Worm (Caenorhabditis elegans) whole organism, L1 larva: Measurements from ENCODE around the gene pfd-4.

Experiments used
- C34B4.2 ChIP-seq: sonication (generic microtip); optimal IDR thresholded peaks from 2 replicates; lab custom pipeline; 2017; ENCODE audit warnings: mild to moderate bottlenecking, missing genetic modification characterization, missing compliant biosample characterization
- F16B12.6 ChIP-seq: fragments of 150-350 bp; optimal IDR thresholded peaks from 2 replicates; lab custom pipeline; 2014; ENCODE audit warnings: missing biosample characterization, missing genetic modification characterization
- aha-1 ChIP-seq: fragments of 150-350 bp; optimal IDR thresholded peaks from 2 replicates; lab custom pipeline; 2014; ENCODE audit warnings: missing biosample characterization, missing genetic modification characterization
- alr-1 ChIP-seq: fragments of 200-800 bp; sonication (Bioruptor generic); optimal IDR thresholded peaks from 2 replicates; lab custom pipeline; 2018; ENCODE audit warnings: borderline replicate concordance, mild to moderate bottlenecking, missing genetic modification characterization, missing compliant biosample characterization
- aly-2 ChIP-seq: fragments of 150-350 bp; optimal IDR thresholded peaks from 2 replicates; lab custom pipeline; 2014; ENCODE audit warnings: missing biosample characterization, missing genetic modification characterization
- ama-1 ChIP-seq: fragments of 150-350 bp; optimal IDR thresholded peaks from 2 replicates; lab custom pipeline; 2014
- ceh-8 ChIP-seq: fragments of 200-800 bp; sonication (Bioruptor generic); optimal IDR thresholded peaks from 2 replicates; lab custom pipeline; 2018; ENCODE audit warnings: mild to moderate bottlenecking, missing genetic modification characterization, moderate library complexity, missing compliant biosample characterization
- ceh-82 ChIP-seq, 3 experiments: fragments of 150-350 bp in 1 of 3; sonication (generic microtip) in 2 of 3; optimal IDR thresholded peaks; 2 replicates each; lab custom pipeline; 2014 to 2017; ENCODE audit warnings: missing biosample characterization in 3 of 3, missing genetic modification characterization in 3 of 3
- ceh-88 ChIP-seq: fragments of 200-800 bp; sonication (Bioruptor generic); IDR thresholded peaks from 2 replicates; pipeline ENCODE4 v1.3.6; 2022; ENCODE audit warnings: missing genetic modification characterization, missing compliant biosample characterization
- ceh-90 ChIP-seq: sonication (generic microtip); optimal IDR thresholded peaks from 2 replicates; lab custom pipeline; 2016; ENCODE audit warnings: missing genetic modification characterization, missing compliant biosample characterization
- dpl-1 ChIP-seq, 3 experiments: fragments of 150-350 bp in 2 of 3; sonication (generic microtip) in 1 of 3; optimal IDR thresholded peaks; 2 replicates each; lab custom pipeline; 2014 to 2017; ENCODE audit warnings: missing biosample characterization in 3 of 3, missing genetic modification characterization in 3 of 3, missing genetic modification reagents in 3 of 3
- egl-13 ChIP-seq: sonication (generic microtip); optimal IDR thresholded peaks from 2 replicates; lab custom pipeline; 2016; ENCODE audit warnings: missing genotype, missing genetic modification reagents, missing genetic modification characterization, missing compliant biosample characterization
- egl-27 ChIP-seq, 2 experiments: fragments of 150-350 bp in 1 of 2; sonication (generic microtip); optimal IDR thresholded peaks; 3 replicates each; lab custom pipeline; 2017 to 2018; ENCODE audit warnings: missing biosample characterization in 2 of 2, missing genetic modification characterization in 2 of 2, missing genetic modification reagents in 2 of 2
- elt-3 ChIP-seq, 6 experiments: fragments of 150-350 bp in 1 of 6; sonication (generic microtip); optimal IDR thresholded peaks; 2 replicates each; lab custom pipeline; 2017 to 2018; ENCODE audit warnings: missing biosample characterization in 6 of 6, missing genetic modification characterization in 6 of 6, inconsistent platforms in 1 of 6
- ets-5 ChIP-seq: fragments of 200-800 bp; sonication (Bioruptor generic); IDR thresholded peaks from 2 replicates; pipeline ENCODE4 v1.3.6; 2022; ENCODE audit warnings: missing genetic modification characterization, missing compliant biosample characterization
- fkh-10 ChIP-seq: sonication (generic microtip); optimal IDR thresholded peaks from 2 replicates; lab custom pipeline; 2017; ENCODE audit warnings: missing biosample characterization, missing genetic modification reagents, missing genetic modification characterization
- fos-1 ChIP-seq: fragments of 150-350 bp; optimal IDR thresholded peaks from 2 replicates; lab custom pipeline; 2014; ENCODE audit warnings: missing biosample characterization, missing genetic modification characterization
- grh-1 ChIP-seq: fragments of 200-800 bp; sonication (Bioruptor generic); IDR thresholded peaks from 2 replicates; pipeline ENCODE4 v1.3.6; 2022; ENCODE audit warnings: missing genetic modification reagents, missing genetic modification characterization, missing compliant biosample characterization
- hlh-4 ChIP-seq: sonication (generic microtip); optimal IDR thresholded peaks from 2 replicates; lab custom pipeline; 2016; ENCODE audit warnings: mild to moderate bottlenecking, missing genetic modification characterization, missing compliant biosample characterization
- mab-9 ChIP-seq: fragments of 200-800 bp; sonication (Bioruptor generic); IDR thresholded peaks from 2 replicates; pipeline ENCODE4 v1.3.6; 2022; ENCODE audit warnings: missing genetic modification reagents, missing genetic modification characterization, missing compliant biosample characterization
- mdl-1 ChIP-seq, 2 experiments: fragments of 150-350 bp; optimal IDR thresholded peaks; 2 replicates each; lab custom pipeline; 2014 to 2017; ENCODE audit warnings: missing biosample characterization in 2 of 2, missing genetic modification characterization in 2 of 2, inconsistent platforms in 1 of 2
- mef-2 ChIP-seq: fragments of 150-350 bp; optimal IDR thresholded peaks from 2 replicates; lab custom pipeline; 2014; ENCODE audit warnings: missing biosample characterization, missing genetic modification characterization
- nhr-237 ChIP-seq: fragments of 150-350 bp; optimal IDR thresholded peaks from 2 replicates; lab custom pipeline; 2014; ENCODE audit warnings: missing biosample characterization, missing genetic modification characterization
- nhr-28 ChIP-seq: fragments of 150-350 bp; optimal IDR thresholded peaks from 2 replicates; lab custom pipeline; 2014; ENCODE audit warnings: missing biosample characterization, missing genetic modification characterization
- nhr-47 ChIP-seq: sonication (generic microtip); optimal IDR thresholded peaks from 2 replicates; lab custom pipeline; 2016; ENCODE audit warnings: mild to moderate bottlenecking, missing genetic modification characterization, moderate library complexity, missing compliant biosample characterization
- nhr-76 ChIP-seq: sonication (generic microtip); optimal IDR thresholded peaks from 2 replicates; lab custom pipeline; 2017; ENCODE audit warnings: missing biosample characterization, missing genetic modification characterization
- nhr-85 ChIP-seq: sonication (generic microtip); peaks from one replicate; lab custom pipeline; 2016; ENCODE audit warnings: missing genetic modification characterization, inconsistent platforms, missing compliant biosample characterization
- nhr-90 ChIP-seq: sonication (generic microtip); optimal IDR thresholded peaks from 2 replicates; lab custom pipeline; 2016; ENCODE audit warnings: mild to moderate bottlenecking, missing genetic modification characterization, missing compliant biosample characterization; ENCODE audit not compliant: poor library complexity
- pax-3 ChIP-seq: fragments of 200-800 bp; sonication (Bioruptor generic); optimal IDR thresholded peaks from 2 replicates; lab custom pipeline; 2018; ENCODE audit warnings: mild to moderate bottlenecking, missing genetic modification characterization, moderate library complexity, missing compliant biosample characterization
- pqm-1 ChIP-seq: sonication (generic microtip); optimal IDR thresholded peaks from 3 replicates; lab custom pipeline; 2017; ENCODE audit warnings: missing biosample characterization, missing genetic modification characterization
- snu-23 ChIP-seq: sonication (generic microtip); optimal IDR thresholded peaks from 2 replicates; lab custom pipeline; 2016; ENCODE audit warnings: missing genetic modification characterization, missing compliant biosample characterization
- unc-86 ChIP-seq: sonication (generic microtip); optimal IDR thresholded peaks from 2 replicates; lab custom pipeline; 2016; ENCODE audit warnings: missing genetic modification characterization, missing compliant biosample characterization
- unc-98 ChIP-seq: fragments of 200-800 bp; sonication (Bioruptor generic); IDR thresholded peaks from 2 replicates; pipeline ENCODE4 v1.3.6; 2022; ENCODE audit warnings: missing genetic modification characterization, missing compliant biosample characterization
- vab-15 ChIP-seq: sonication (generic microtip); optimal IDR thresholded peaks from 2 replicates; lab custom pipeline; 2017; ENCODE audit warnings: missing genotype, mild to moderate bottlenecking, missing genetic modification characterization, missing compliant biosample characterization
- zip-4 ChIP-seq: fragments of 200-800 bp; sonication (Bioruptor generic); optimal IDR thresholded peaks from 2 replicates; lab custom pipeline; 2018; ENCODE audit warnings: mild to moderate bottlenecking, missing genetic modification characterization, moderate library complexity, missing compliant biosample characterization
- ztf-11 ChIP-seq, 2 experiments: sonication (generic microtip); optimal IDR thresholded peaks; 2 replicates each; lab custom pipeline; 2016 to 2017; ENCODE audit warnings: missing genetic modification characterization in 2 of 2, missing biosample characterization in 1 of 2, missing compliant biosample characterization in 1 of 2
- ztf-4 ChIP-seq: fragments of 150-350 bp; optimal IDR thresholded peaks from 2 replicates; lab custom pipeline; 2014; ENCODE audit warnings: missing biosample characterization, missing genetic modification characterization

pfd-4 gene

DNA sequence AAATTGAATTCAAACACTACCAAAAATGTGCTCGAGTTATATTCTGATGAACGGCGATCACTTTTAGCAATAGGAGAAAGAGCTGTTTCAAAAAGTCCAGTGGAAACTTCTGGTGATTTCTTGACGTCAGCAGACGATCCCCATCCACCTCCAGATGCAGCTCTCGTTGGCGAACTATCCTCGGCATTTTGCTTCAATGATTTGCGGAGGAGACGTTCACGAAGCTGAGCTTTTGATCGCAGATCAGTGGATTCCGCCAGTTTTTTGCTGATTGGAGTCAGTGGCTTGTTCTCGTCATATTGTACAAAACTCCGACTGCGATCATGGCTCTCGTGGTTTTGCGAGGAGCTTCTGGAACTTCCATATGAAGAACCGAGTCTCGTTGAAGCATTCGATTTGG is 21.2 kb downstream of the pfd-4 start:
- TF ChIP-seq unc-86 (tag; lab: Kevin White, UChicago) (no peak), snu-23 (GFP tag; lab: Kevin White, UChicago) (no peak), dpl-1 (GFP tag; optimal IDR thresholded peaks at IDR 0.05; lab: Kevin White, UChicago) (no peak), mef-2 (tag; lab: Kevin White, UChicago) (no peak), nhr-85 (no peak), ceh-88 (GFP tag; lab: Robert Waterston, UW) (no peak), ama-1 (lab: Kevin White, UChicago) (no peak), ztf-11 (tag; optimal IDR thresholded peaks at IDR 0.05; lab: Kevin White, UChicago) (no peak), mab-9 (no peak), ztf-4 (tag; lab: Kevin White, UChicago) (no peak), ets-5 (GFP tag; lab: Robert Waterston, UW) (no peak), egl-13 (no peak), nhr-90 (no peak), F16B12.6 (tag; lab: Kevin White, UChicago) (no peak), nhr-28 (no peak), nhr-76 (no peak)

DNA sequence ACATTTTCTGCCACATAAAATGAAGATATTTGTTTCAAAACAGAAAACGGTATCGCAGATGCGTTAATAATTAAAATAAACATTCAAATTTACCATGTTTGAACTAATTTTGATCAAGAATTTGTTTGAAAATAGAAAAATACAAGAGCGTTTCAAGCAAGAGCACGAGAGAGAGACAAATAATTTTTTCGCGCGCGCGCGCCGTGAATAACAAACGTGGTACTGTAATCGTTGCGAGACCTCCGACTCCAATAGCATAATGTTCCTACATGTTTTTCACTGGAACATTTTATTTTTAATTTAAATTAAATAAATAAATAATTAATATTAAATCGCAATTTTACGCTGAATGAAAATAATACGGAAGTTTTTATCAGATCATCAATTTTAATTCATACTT is 22.0 kb downstream of the pfd-4 start, which contains the start of gene F54E12.2:
Gene F54E12.2, minus strand, starts transcription at position 164 of the 400 bp plus-strand sequence.
- TF ChIP-seq nhr-237 (no peak), fkh-10 (no peak), ceh-8 (GFP tag; lab: Kevin White, UChicago) (no peak), F16B12.6 (tag; lab: Kevin White, UChicago) (no peak), nhr-47 (no peak), nhr-28 (no peak), aly-2 (no peak), aha-1 (tag; lab: Kevin White, UChicago) (no peak), ets-5 (GFP tag; lab: Robert Waterston, UW) (no peak), ceh-82 (tag; optimal IDR thresholded peaks at IDR 0.05; lab: Kevin White, UChicago) (no peak), fos-1 (no peak), mdl-1 (tag; optimal IDR thresholded peaks at IDR 0.05; lab: Kevin White, UChicago) (no peak), vab-15 (tag; lab: Kevin White, UChicago) (no peak), zip-4 (GFP tag; lab: Kevin White, UChicago) (no peak)

DNA sequence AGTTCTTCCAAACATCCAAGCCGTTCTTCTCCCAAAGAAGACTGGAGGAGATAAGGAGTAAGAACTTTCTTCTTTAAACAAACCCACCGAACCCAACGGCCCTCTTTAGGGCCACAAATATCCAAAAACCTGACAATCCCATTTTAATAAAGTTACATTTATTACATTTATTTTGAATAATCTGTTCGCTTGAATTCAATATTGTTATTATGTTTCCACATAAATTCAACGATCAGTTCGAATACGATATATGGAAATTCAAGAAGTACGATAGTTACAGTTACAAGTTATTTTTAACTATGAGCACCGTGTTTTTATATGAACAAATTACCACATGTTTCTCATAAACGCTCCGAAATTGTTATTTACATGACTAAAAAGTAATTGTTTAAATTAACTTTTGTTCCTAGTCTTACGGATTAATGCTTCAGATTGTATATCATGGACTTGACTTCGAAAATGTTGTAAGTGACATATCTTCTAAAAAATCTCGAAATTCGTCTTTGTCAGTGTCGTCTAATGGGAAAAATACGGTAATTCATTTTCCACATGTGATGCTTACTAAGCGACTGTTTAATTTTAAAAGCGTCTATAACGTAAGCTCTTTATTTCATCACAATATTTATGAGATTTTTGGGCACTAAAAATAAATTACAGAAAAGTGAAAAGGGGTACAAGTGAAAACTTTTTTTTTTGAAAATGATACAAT is 25.9 kb downstream of the pfd-4 start:
- TF ChIP-seq ceh-88 (GFP tag; lab: Robert Waterston, UW) (no peak), grh-1 (GFP tag; lab: Robert Waterston, UW) (no peak), aha-1 (tag; lab: Kevin White, UChicago) (no peak), egl-27 (tag; optimal IDR thresholded peaks at IDR 0.05; lab: Kevin White, UChicago) (no peak), ets-5 (GFP tag; lab: Robert Waterston, UW) (no peak), unc-98 (GFP tag; lab: Robert Waterston, UW) (no peak)

DNA sequence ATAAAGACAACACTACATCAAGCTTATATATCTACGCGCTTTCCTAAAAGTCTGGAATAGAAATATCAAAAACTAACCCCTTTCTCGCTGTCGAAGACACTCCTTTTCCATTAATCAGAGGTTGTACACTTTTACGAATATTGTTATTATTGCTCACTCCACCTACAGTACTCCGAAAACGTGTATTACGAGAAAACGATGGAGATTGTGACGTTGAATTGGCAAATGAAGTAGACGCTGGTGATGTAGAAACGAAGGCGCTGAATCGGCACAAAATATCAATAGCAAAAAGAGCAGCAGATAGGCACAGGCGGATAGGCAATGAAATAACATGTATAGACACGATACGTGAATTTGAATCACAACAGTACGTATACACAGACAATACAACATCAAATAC is 29.3 kb downstream of the pfd-4 start:
- TF ChIP-seq ceh-90 (tag; lab: Kevin White, UChicago) (no peak), ceh-8 (GFP tag; lab: Kevin White, UChicago) (no peak), C34B4.2 (tag; lab: Kevin White, UChicago) (no peak), pqm-1 (tag; lab: Kevin White, UChicago) (no peak), pax-3 (no peak), alr-1 (tag; lab: Kevin White, UChicago) (peak; percentile 94), elt-3 (tag; optimal IDR thresholded peaks at IDR 0.05; lab: Kevin White, UChicago) (no peak), hlh-4 (tag; lab: Kevin White, UChicago) (no peak)
- TF ChIP-seq, all 84 proteins: peak for 1
